Worm (Caenorhabditis elegans): Measurements from ENCODE around the gene ZK643.2.

ce11 chrIII:8917879-8918381 lies 38.4 kb upstream of the ZK643.2 start, which contains the start of gene cdc-25.3:
- TF ChIP-seq nhr-237 (tag; optimal IDR thresholded peaks at IDR 0.05) (no peak), nhr-11 (tag; optimal IDR thresholded peaks at IDR 0.05) (no peak), egl-27 (tag; optimal IDR thresholded peaks at IDR 0.05) (no peak), unc-39 (tag; optimal IDR thresholded peaks at IDR 0.05) (no peak), R02D3.7 (tag; optimal IDR thresholded peaks at IDR 0.05) (no peak)

Measured in whole organism, L2 larva.